Fruit fly (Drosophila melanogaster) whole organism, prepupa: Measurements from ENCODE around the gene CG15528.

Source experiments
- Blimp-1 ChIP-seq: fragments of 200-800 bp; sonication (Bioruptor generic); optimal IDR thresholded peaks from 3 replicates; lab custom pipeline; 2017; ENCODE audit warnings: missing biosample characterization, missing genetic modification characterization, mild to moderate bottlenecking, moderate library complexity, missing genetic modification reagents
- CG10631 ChIP-seq: fragments of 200-800 bp; sonication (Bioruptor generic); optimal IDR thresholded peaks from 2 replicates; lab custom pipeline; 2016; ENCODE audit warnings: missing biosample characterization, missing genetic modification characterization
- CG10669 ChIP-seq: fragments of 200-800 bp; sonication (Bioruptor generic); optimal IDR thresholded peaks from 3 replicates; lab custom pipeline; 2018; ENCODE audit warnings: missing biosample characterization, mild to moderate bottlenecking, missing genetic modification characterization, moderate library complexity
- CG11294 ChIP-seq: fragments of 200-800 bp; sonication (Bioruptor generic); IDR thresholded peaks from 2 replicates; pipeline ENCODE4 v1.3.6; 2022; ENCODE audit warnings: missing biosample characterization, missing genetic modification characterization
- CG11762 ChIP-seq: fragments of 200-800 bp; sonication (Bioruptor generic); optimal IDR thresholded peaks from 3 replicates; lab custom pipeline; 2016; ENCODE audit warnings: missing biosample characterization, missing genetic modification characterization; ENCODE audit not compliant: insufficient read depth
- CG11902 ChIP-seq: fragments of 200-800 bp; sonication (Bioruptor generic); optimal IDR thresholded peaks from 3 replicates; lab custom pipeline; 2016; ENCODE audit warnings: missing biosample characterization, missing genetic modification characterization
- CG16779 ChIP-seq: fragments of 200-800 bp; sonication (Bioruptor generic); optimal IDR thresholded peaks from 3 replicates; lab custom pipeline; 2017; ENCODE audit warnings: missing biosample characterization, mild to moderate bottlenecking, missing genetic modification characterization
- CG31627 ChIP-seq: fragments of 200-800 bp; sonication (Bioruptor generic); optimal IDR thresholded peaks from 3 replicates; lab custom pipeline; 2016; ENCODE audit warnings: missing biosample characterization, missing genetic modification characterization
- CG32006 ChIP-seq: fragments of 200-800 bp; sonication (Bioruptor generic); optimal IDR thresholded peaks from 3 replicates; lab custom pipeline; 2017; ENCODE audit warnings: missing biosample characterization, mild to moderate bottlenecking, missing genetic modification characterization
- CG34406 ChIP-seq: fragments of 200-800 bp; sonication (Bioruptor generic); optimal IDR thresholded peaks from 3 replicates; lab custom pipeline; 2016; ENCODE audit warnings: missing biosample characterization, missing genetic modification characterization
- CG4318 ChIP-seq: fragments of 200-800 bp; sonication (Bioruptor generic); optimal IDR thresholded peaks from 3 replicates; lab custom pipeline; 2017; ENCODE audit warnings: missing biosample characterization, mild to moderate bottlenecking, missing genetic modification characterization
- CG6276 ChIP-seq: fragments of 200-800 bp; sonication (Bioruptor generic); optimal IDR thresholded peaks from 2 replicates; lab custom pipeline; 2017; ENCODE audit warnings: missing biosample characterization, mild to moderate bottlenecking, missing genetic modification characterization
- CG6792 ChIP-seq: fragments of 200-800 bp; sonication (Bioruptor generic); optimal IDR thresholded peaks from 3 replicates; lab custom pipeline; 2016; ENCODE audit warnings: missing biosample characterization, missing genetic modification characterization
- CG6808 ChIP-seq: fragments of 200-800 bp; sonication (Bioruptor generic); optimal IDR thresholded peaks from 3 replicates; lab custom pipeline; 2017; ENCODE audit warnings: missing biosample characterization, missing genetic modification characterization, mild to moderate bottlenecking, moderate library complexity, missing genetic modification reagents
- CG6854 ChIP-seq: fragments of 200-800 bp; sonication (Bioruptor generic); optimal IDR thresholded peaks from 2 replicates; lab custom pipeline; 2017; ENCODE audit warnings: missing biosample characterization, mild to moderate bottlenecking, missing genetic modification characterization
- CG7368 ChIP-seq: fragments of 200-800 bp; sonication (Bioruptor generic); optimal IDR thresholded peaks from 3 replicates; lab custom pipeline; 2016; ENCODE audit warnings: missing biosample characterization, missing genetic modification characterization
- CG8119 ChIP-seq: fragments of 200-800 bp; sonication (Bioruptor generic); IDR thresholded peaks from 3 replicates; pipeline ENCODE4 v1.3.6; 2022; ENCODE audit warnings: missing biosample characterization, missing genetic modification characterization
- CG8632 ChIP-seq: fragments of 200-800 bp; sonication (Bioruptor generic); optimal IDR thresholded peaks from 3 replicates; lab custom pipeline; 2016; ENCODE audit warnings: missing biosample characterization, missing genetic modification characterization
- CG9139 ChIP-seq: fragments of 200-800 bp; sonication (Bioruptor generic); optimal IDR thresholded peaks from 3 replicates; lab custom pipeline; 2017; ENCODE audit warnings: missing biosample characterization, mild to moderate bottlenecking, missing genetic modification characterization
- Eip75B ChIP-seq: fragments of 200-800 bp; sonication (Bioruptor generic); optimal IDR thresholded peaks from 3 replicates; lab custom pipeline; 2016; ENCODE audit warnings: missing biosample characterization, missing genetic modification characterization
- Eip93F ChIP-seq: fragments of 200-800 bp; sonication (Bioruptor generic); optimal IDR thresholded peaks from 2 replicates; lab custom pipeline; 2016; ENCODE audit warnings: missing biosample characterization, mild to moderate bottlenecking, missing genetic modification characterization
- Ets96B ChIP-seq: fragments of 200-800 bp; optimal IDR thresholded peaks from 2 replicates; lab custom pipeline; 2019; ENCODE audit warnings: missing biosample characterization, mild to moderate bottlenecking, missing genetic modification characterization, moderate library complexity
- Gug ChIP-seq: fragments of 200-800 bp; sonication (Bioruptor generic); IDR thresholded peaks from 2 replicates; pipeline ENCODE4 v1.3.6; 2022; ENCODE audit warnings: missing biosample characterization, missing genetic modification characterization
- Hr39 ChIP-seq: fragments of 200-800 bp; sonication (Bioruptor generic); optimal IDR thresholded peaks from 2 replicates; lab custom pipeline; 2016; ENCODE audit warnings: missing biosample characterization, missing genetic modification characterization
- Hr4 ChIP-seq: fragments of 200-800 bp; sonication (Bioruptor generic); optimal IDR thresholded peaks from 3 replicates; lab custom pipeline; 2016; ENCODE audit warnings: missing biosample characterization, missing genetic modification characterization
- Lpt ChIP-seq: fragments of 200-800 bp; sonication (Bioruptor generic); optimal IDR thresholded peaks from 3 replicates; lab custom pipeline; 2016; ENCODE audit warnings: missing biosample characterization, missing genetic modification characterization
- Met ChIP-seq: fragments of 200-800 bp; sonication (Bioruptor generic); optimal IDR thresholded peaks from 3 replicates; lab custom pipeline; 2016; ENCODE audit warnings: missing biosample characterization, missing genetic modification characterization
- Sox102F ChIP-seq: fragments of 200-800 bp; sonication (Bioruptor generic); optimal IDR thresholded peaks from 2 replicates; lab custom pipeline; 2016; ENCODE audit warnings: missing biosample characterization, mild to moderate bottlenecking, missing genetic modification characterization
- Sox14 ChIP-seq: fragments of 200-800 bp; sonication (Bioruptor generic); optimal IDR thresholded peaks from 3 replicates; lab custom pipeline; 2016; ENCODE audit warnings: missing biosample characterization, missing genetic modification characterization
- Sox15 ChIP-seq: fragments of 200-800 bp; sonication (Bioruptor generic); optimal IDR thresholded peaks from 3 replicates; lab custom pipeline; 2016; ENCODE audit warnings: missing biosample characterization, missing genetic modification characterization
- achi ChIP-seq: fragments of 200-800 bp; sonication (Bioruptor generic); optimal IDR thresholded peaks from 3 replicates; lab custom pipeline; 2016; ENCODE audit warnings: missing biosample characterization, missing genetic modification characterization
- acj6 ChIP-seq: fragments of 200-800 bp; sonication (Bioruptor generic); optimal IDR thresholded peaks from 3 replicates; lab custom pipeline; 2016; ENCODE audit warnings: missing biosample characterization, missing genetic modification characterization
- cyc ChIP-seq: fragments of 200-800 bp; sonication (Bioruptor generic); optimal IDR thresholded peaks from 3 replicates; lab custom pipeline; 2016; ENCODE audit warnings: missing biosample characterization, missing genetic modification characterization
- dac ChIP-seq: fragments of 200-800 bp; sonication (Bioruptor generic); optimal IDR thresholded peaks from 2 replicates; lab custom pipeline; 2017; ENCODE audit warnings: missing biosample characterization, mild to moderate bottlenecking, missing genetic modification characterization
- eg ChIP-seq: fragments of 200-800 bp; sonication (Bioruptor generic); IDR thresholded peaks from 3 replicates; pipeline ENCODE4 v1.3.6; 2022; ENCODE audit warnings: missing biosample characterization, missing genetic modification characterization
- esn ChIP-seq: fragments of 200-800 bp; sonication (Bioruptor generic); optimal IDR thresholded peaks from 2 replicates; lab custom pipeline; 2016; ENCODE audit warnings: missing biosample characterization, mild to moderate bottlenecking, missing genetic modification characterization, moderate library complexity
- fd59A ChIP-seq: fragments of 200-800 bp; sonication (Bioruptor generic); optimal IDR thresholded peaks from 2 replicates; lab custom pipeline; 2017; ENCODE audit warnings: missing biosample characterization, mild to moderate bottlenecking, missing genetic modification characterization, missing genetic modification reagents
- fd85E ChIP-seq: fragments of 200-800 bp; sonication (Bioruptor generic); optimal IDR thresholded peaks from 3 replicates; lab custom pipeline; 2016; ENCODE audit warnings: missing biosample characterization, missing genetic modification characterization
- fkh ChIP-seq: fragments of 200-800 bp; sonication (Bioruptor generic); optimal IDR thresholded peaks from 3 replicates; lab custom pipeline; 2017; ENCODE audit warnings: missing biosample characterization, mild to moderate bottlenecking, missing genetic modification characterization, moderate library complexity
- lz ChIP-seq: fragments of 200-800 bp; sonication (Bioruptor generic); optimal IDR thresholded peaks from 3 replicates; lab custom pipeline; 2016; ENCODE audit warnings: missing biosample characterization, missing genetic modification characterization
- net ChIP-seq: fragments of 200-800 bp; sonication (Bioruptor generic); optimal IDR thresholded peaks from 3 replicates; lab custom pipeline; 2016; ENCODE audit warnings: missing biosample characterization, missing genetic modification characterization
- spab ChIP-seq: fragments of 200-800 bp; sonication (Bioruptor generic); optimal IDR thresholded peaks from 2 replicates; lab custom pipeline; 2017; ENCODE audit warnings: missing biosample characterization, mild to moderate bottlenecking, missing genetic modification characterization, missing genetic modification reagents
- ss ChIP-seq, 2 experiments: fragments of 200-800 bp; sonication (Bioruptor generic); optimal IDR thresholded peaks; 2 replicates in 1 of 2; 3 replicates in 1 of 2; lab custom pipeline; 2017 to 2018; ENCODE audit warnings: mild to moderate bottlenecking in 2 of 2, missing biosample characterization in 2 of 2, missing genetic modification characterization in 2 of 2, moderate library complexity in 1 of 2
- topi ChIP-seq: fragments of 200-800 bp; sonication (Bioruptor generic); optimal IDR thresholded peaks from 3 replicates; lab custom pipeline; 2016; ENCODE audit warnings: missing biosample characterization, missing genetic modification characterization
- vri ChIP-seq: fragments of 200-800 bp; sonication (Bioruptor generic); optimal IDR thresholded peaks from 3 replicates; lab custom pipeline; 2016; ENCODE audit warnings: missing biosample characterization, mild to moderate bottlenecking, missing genetic modification characterization

CG15528 gene

dm6 chr3R:30099341-30099871 lies 47.5 kb upstream of the CG15528 start (continued):
- TF ChIP-seq CG8632 (GFP tag; lab: Kevin White, UChicago) (no peak), CG6276 (peak; percentile 12), Hr39 (GFP tag; lab: Kevin White, UChicago) (no peak), lz (GFP tag; lab: Kevin White, UChicago) (peak; percentile 28), Ets96B (tag; lab: Kevin White, UChicago) (no peak), cyc (GFP tag; lab: Kevin White, UChicago) (no peak), Gug (peak; percentile 54), Eip75B (GFP tag; lab: Kevin White, UChicago) (no peak), CG11902 (GFP tag; lab: Kevin White, UChicago) (no peak), acj6 (GFP tag; lab: Kevin White, UChicago) (no peak), CG4318 (GFP tag; lab: Kevin White, UChicago) (no peak), CG10669 (GFP tag; lab: Kevin White, UChicago) (no peak), fkh (no peak), CG6808 (no peak), ss (GFP tag; optimal IDR thresholded peaks at IDR 0.05; lab: Kevin White, UChicago) (peak; percentile 34 to 54), CG6792 (GFP tag; lab: Kevin White, UChicago) (peak; percentile 31), dac (GFP tag; lab: Kevin White, UChicago) (no peak), CG16779 (peak; percentile 61), CG6854 (GFP tag; lab: Kevin White, UChicago) (peak; percentile 51), CG8119 (peak; percentile 43; the same call in 2 of the 3 replicates), Lpt (GFP tag; lab: Kevin White, UChicago) (peak; percentile 22), vri (GFP tag; lab: Kevin White, UChicago) (peak; percentile 64), eg (GFP tag; lab: Robert Waterston, UW) (peak; percentile 82), CG31627 (no peak), Met (GFP tag; lab: Kevin White, UChicago) (peak; percentile 39), CG11762 (GFP tag; lab: Kevin White, UChicago) (no peak), Hr4 (no peak), Eip93F (GFP tag; lab: Kevin White, UChicago) (peak; percentile 4)
- TF ChIP-seq, all 60 proteins: peak for 26

DNA sequence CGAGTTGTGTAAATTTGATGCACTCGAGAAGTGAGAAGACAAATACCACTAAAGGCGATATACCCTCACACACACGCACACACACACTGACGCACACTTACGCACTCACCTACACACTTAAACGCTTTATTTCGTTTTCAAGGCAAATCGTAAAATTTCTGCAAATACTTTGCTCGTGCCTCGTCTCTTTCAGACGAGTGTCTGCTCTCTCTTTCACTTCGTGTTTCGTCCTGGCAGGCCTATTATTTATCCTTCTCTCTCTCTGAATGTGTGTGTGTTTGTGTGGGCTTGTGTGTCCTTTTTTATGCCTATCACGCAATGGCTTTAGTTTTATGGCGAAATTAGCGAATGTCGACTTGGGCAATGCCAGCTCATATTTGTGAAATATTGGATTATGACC lies 46.3 kb upstream of the CG15528 start:
- no peak for TF ChIP-seq CG9139 (GFP tag; lab: Kevin White, UChicago)
- TF ChIP-seq Gug: no peak
- no peak for TF ChIP-seq Eip93F (GFP tag; lab: Kevin White, UChicago)
- TF ChIP-seq Lpt (GFP tag; lab: Kevin White, UChicago): no peak
- no peak for TF ChIP-seq CG11294
- no peak for TF ChIP-seq CG11762 (GFP tag; lab: Kevin White, UChicago)
- no peak for TF ChIP-seq Hr4
- no peak for TF ChIP-seq CG32006 (GFP tag; lab: Kevin White, UChicago)

- peak; percentile 37 for TF ChIP-seq CG9139 (GFP tag; lab: Kevin White, UChicago)
- TF ChIP-seq Sox102F: peak; percentile 13
- no peak for TF ChIP-seq fd85E (GFP tag; lab: Kevin White, UChicago)
- peak; percentile 17 for TF ChIP-seq Blimp-1 (GFP tag; lab: Kevin White, UChicago)
- TF ChIP-seq CG6276: peak; percentile 92
- TF ChIP-seq Sox15: peak; percentile 1
- peak; percentile 38 for TF ChIP-seq topi (GFP tag; lab: Kevin White, UChicago)
- TF ChIP-seq Gug: peak; percentile 92
- TF ChIP-seq CG34406 (GFP tag; lab: Kevin White, UChicago): peak; percentile 57
- peak; percentile 58 for TF ChIP-seq esn (GFP tag; lab: Kevin White, UChicago)
- TF ChIP-seq eg (GFP tag; lab: Robert Waterston, UW): peak; percentile 98
- peak; percentile 94 for TF ChIP-seq Hr4
- TF ChIP-seq fd59A (GFP tag; lab: Kevin White, UChicago): peak; percentile 73
- TF ChIP-seq Eip93F (GFP tag; lab: Kevin White, UChicago): no peak
- peak; percentile 53 for TF ChIP-seq Met (GFP tag; lab: Kevin White, UChicago)
- TF ChIP-seq CG10669 (GFP tag; lab: Kevin White, UChicago): peak; percentile 77
- TF ChIP-seq CG7368 (GFP tag; lab: Kevin White, UChicago): peak; percentile 83
- TF ChIP-seq achi: peak; percentile 85
- TF ChIP-seq CG10631 (GFP tag; lab: Kevin White, UChicago): peak; percentile 78
- TF ChIP-seq ss (GFP tag; optimal IDR thresholded peaks at IDR 0.05; lab: Kevin White, UChicago): peak; percentile 58 to 68
- TF ChIP-seq CG11294: peak; percentile 90
- TF ChIP-seq Sox14 (GFP tag; lab: Kevin White, UChicago): peak; percentile 82
- peak; percentile 72 for TF ChIP-seq CG11762 (GFP tag; lab: Kevin White, UChicago)
- TF ChIP-seq CG32006 (GFP tag; lab: Kevin White, UChicago): peak; percentile 94
- TF ChIP-seq CG8119: peak; percentile 91
- peak; percentile 75 for TF ChIP-seq Eip75B (GFP tag; lab: Kevin White, UChicago)
- TF ChIP-seq net (GFP tag; lab: Kevin White, UChicago): peak; percentile 86
- no peak for TF ChIP-seq CG6854 (GFP tag; lab: Kevin White, UChicago)
- TF ChIP-seq spab (GFP tag; lab: Kevin White, UChicago): peak; percentile 72
Measured at dm6 chr3R:30095855-30096254, 43.9 kb upstream of the CG15528 start.
